Fruit fly (Drosophila melanogaster): ENCODE measurements around the gene CG17271.

The CG17271 gene

dm6 chr3R:20837242-20837664 is 15.6 kb upstream of the CG17271 start:
- no peak for TF ChIP-seq CG9797 (GFP tag; optimal IDR thresholded peaks at IDR 0.05)
- TF ChIP-seq tin (GFP tag; optimal IDR thresholded peaks at IDR 0.05), result no peak
- TF ChIP-seq exex (tag; optimal IDR thresholded peaks at IDR 0.05), result peak; percentile 98
- no peak for TF ChIP-seq CG18619 (GFP tag; optimal IDR thresholded peaks at IDR 0.05)
- no peak for TF ChIP-seq Bteb2 (GFP tag; optimal IDR thresholded peaks at IDR 0.05)
- no peak for TF ChIP-seq knrl (GFP tag; IDR thresholded peaks at IDR 0.05; ENCODE audit: partially characterized antibody)
- TF ChIP-seq CG9932 (GFP tag; IDR thresholded peaks at IDR 0.05), result peak; percentile 22; the same call in 1 of the 2 replicates
- no peak for TF ChIP-seq CG10147 (GFP tag; optimal IDR thresholded peaks at IDR 0.05)
- no peak for TF ChIP-seq CG15269 (tag; optimal IDR thresholded peaks at IDR 0.05)
- no peak for TF ChIP-seq CG11398 (GFP tag; optimal IDR thresholded peaks at IDR 0.05)
- TF ChIP-seq CG15601 (tag; optimal IDR thresholded peaks at IDR 0.05), result no peak
- TF ChIP-seq CG7745 (tag; optimal IDR thresholded peaks at IDR 0.05), result no peak
- no peak for TF ChIP-seq Eip74EF (GFP tag; optimal IDR thresholded peaks at IDR 0.05)
- no peak for TF ChIP-seq CG1024 (GFP tag; IDR thresholded peaks at IDR 0.05)
- TF ChIP-seq amos (GFP tag; IDR thresholded peaks at IDR 0.05; ENCODE audit: partially characterized antibody), result no peak; the same call in 1 of the 2 replicates
- no peak for TF ChIP-seq CG8281 (tag; optimal IDR thresholded peaks at IDR 0.05)
- no peak for TF ChIP-seq CG8478 (optimal IDR thresholded peaks at IDR 0.05)
- no peak for TF ChIP-seq Sin3A (optimal IDR thresholded peaks at IDR 0.05)
- no peak for TF ChIP-seq Dfd (GFP tag; optimal IDR thresholded peaks at IDR 0.05)
- no peak for TF ChIP-seq br (optimal IDR thresholded peaks at IDR 0.05)
- no peak for TF ChIP-seq ken (GFP tag; IDR thresholded peaks at IDR 0.05)
- no peak for TF ChIP-seq CG9817 (tag; optimal IDR thresholded peaks at IDR 0.05)
- no peak for TF ChIP-seq Oaz (GFP tag; IDR thresholded peaks at IDR 0.05)
- TF ChIP-seq repo (GFP tag; optimal IDR thresholded peaks at IDR 0.05), result no peak
- no peak for TF ChIP-seq CG1233 (GFP tag; optimal IDR thresholded peaks at IDR 0.05)
- TF ChIP-seq CG8388 (GFP tag; optimal IDR thresholded peaks at IDR 0.05), result no peak
- TF ChIP-seq klu (GFP tag; IDR thresholded peaks at IDR 0.05), result no peak
- no peak for TF ChIP-seq CG10209 (GFP tag; optimal IDR thresholded peaks at IDR 0.05)
- TF ChIP-seq peb (GFP tag; IDR thresholded peaks at IDR 0.05), result no peak
- TF ChIP-seq CG9215 (GFP tag; IDR thresholded peaks at IDR 0.05), result no peak
- TF ChIP-seq CG8290 (GFP tag; optimal IDR thresholded peaks at IDR 0.05), result no peak
- TF ChIP-seq CG8290 (tag; optimal IDR thresholded peaks at IDR 0.05), result peak in 1 of 2 experiments; percentile 17
- no peak for TF ChIP-seq cato (GFP tag; optimal IDR thresholded peaks at IDR 0.05; ENCODE audit: borderline replicate concordance)
- no peak for TF ChIP-seq Hr39 (optimal IDR thresholded peaks at IDR 0.05)
- TF ChIP-seq CG8944 (GFP tag; optimal IDR thresholded peaks at IDR 0.05), result no peak
- TF ChIP-seq CG11504 (tag; optimal IDR thresholded peaks at IDR 0.05), result no peak
- no peak for TF ChIP-seq CG42726 (GFP tag; IDR thresholded peaks at IDR 0.05; ENCODE audit: partially characterized antibody)
- no peak for TF ChIP-seq CG14710 (tag; optimal IDR thresholded peaks at IDR 0.05)
- no peak for TF ChIP-seq ap (GFP tag; IDR thresholded peaks at IDR 0.05)
- no peak for TF ChIP-seq ERR (GFP tag; optimal IDR thresholded peaks at IDR 0.05)
- TF ChIP-seq pfk (GFP tag; optimal IDR thresholded peaks at IDR 0.05), result no peak
- no peak for TF ChIP-seq gfzf (GFP tag; optimal IDR thresholded peaks at IDR 0.05)
- no peak for TF ChIP-seq sqz (GFP tag; optimal IDR thresholded peaks at IDR 0.05)
- TF ChIP-seq CG11696 (GFP tag; IDR thresholded peaks at IDR 0.05), result no peak
- TF ChIP-seq Asciz (GFP tag; optimal IDR thresholded peaks at IDR 0.05), result no peak
- TF ChIP-seq ro (GFP tag; IDR thresholded peaks at IDR 0.05), result no peak
- no peak for TF ChIP-seq ara (GFP tag; IDR thresholded peaks at IDR 0.05)
- TF ChIP-seq CG11093 (GFP tag; IDR thresholded peaks at IDR 0.05), result no peak
- TF ChIP-seq CG6791 (GFP tag; IDR thresholded peaks at IDR 0.05; ENCODE audit: partially characterized antibody), result no peak
- TF ChIP-seq CoRest (tag; optimal IDR thresholded peaks at IDR 0.05), result no peak
- no peak for TF ChIP-seq bigmax (GFP tag; optimal IDR thresholded peaks at IDR 0.05)
- TF ChIP-seq Dek (tag; optimal IDR thresholded peaks at IDR 0.05), result no peak
- TF ChIP-seq E2f2 (GFP tag; IDR thresholded peaks at IDR 0.05), result no peak
